Fruit fly (Drosophila melanogaster) S2 (cell line): ENCODE data around the gene tacc.

Source experiments
- CG8478 ChIP-seq: fragments of >200 bp; optimal IDR thresholded peaks from 2 replicates; lab custom pipeline; 2018
- CTCF ChIP-seq, 2 experiments: fragments of >200 bp; optimal IDR thresholded peaks; 2 replicates each; lab custom pipeline; 2018

DNA sequence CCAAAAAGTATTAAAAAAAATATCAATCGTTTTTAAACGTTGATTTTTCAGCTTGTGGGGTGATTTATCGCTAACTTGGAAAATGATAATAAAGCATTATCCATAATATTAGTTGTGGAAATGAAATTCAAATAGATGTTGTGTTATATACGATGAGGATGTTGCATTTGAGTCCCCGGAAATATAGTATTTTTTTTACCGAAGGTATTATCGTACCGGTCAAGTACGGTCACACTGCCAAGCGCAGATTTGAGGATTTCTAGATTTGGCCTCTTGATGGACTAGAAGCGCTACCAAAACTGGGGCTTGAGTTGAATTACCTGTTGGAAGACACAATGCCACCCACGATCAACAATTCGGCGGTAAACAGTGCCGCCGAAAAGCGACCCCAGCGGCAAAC lies 26.5 kb upstream of the tacc start:
- TF ChIP-seq CG8478 (lab: Kevin White, UChicago), result no peak
- TF ChIP-seq CTCF (optimal IDR thresholded peaks at IDR 0.05; lab: Kevin White, UChicago), result no peak
